Worm (Caenorhabditis elegans) whole organism, L2 larva: ENCODE results near the gene odr-3.

Source experiments
- F13H6.1 ChIP-seq: sonication (generic microtip); optimal IDR thresholded peaks from 2 replicates; lab custom pipeline; 2016; ENCODE audit warnings: missing genetic modification characterization, missing compliant biosample characterization
- R02D3.7 ChIP-seq: fragments of 150-350 bp; optimal IDR thresholded peaks from 2 replicates; lab custom pipeline; 2014; ENCODE audit warnings: missing biosample characterization, missing genetic modification characterization
- Y55F3AM.14 ChIP-seq: fragments of 200-800 bp; sonication (Bioruptor generic); optimal IDR thresholded peaks from 2 replicates; lab custom pipeline; 2018; ENCODE audit warnings: mild to moderate bottlenecking, missing genetic modification characterization, missing compliant biosample characterization
- alr-1 ChIP-seq: fragments of 150-350 bp; optimal IDR thresholded peaks from 2 replicates; lab custom pipeline; 2014; ENCODE audit warnings: missing biosample characterization, missing genetic modification characterization
- aly-2 ChIP-seq: fragments of 150-350 bp; optimal IDR thresholded peaks from 2 replicates; lab custom pipeline; 2014; ENCODE audit warnings: missing biosample characterization, missing genetic modification characterization
- ama-1 ChIP-seq: fragments of 150-350 bp; optimal IDR thresholded peaks from 2 replicates; lab custom pipeline; 2018; ENCODE audit warnings: inconsistent platforms
- blmp-1 ChIP-seq: sonication (generic microtip); optimal IDR thresholded peaks from 2 replicates; lab custom pipeline; 2017; ENCODE audit warnings: missing genetic modification characterization, mild to moderate bottlenecking, missing compliant biosample characterization, antibody characterized with exemption, moderate library complexity; ENCODE audit not compliant: insufficient read depth
- ceh-82 ChIP-seq: fragments of 150-350 bp; optimal IDR thresholded peaks from 2 replicates; lab custom pipeline; 2014; ENCODE audit warnings: missing biosample characterization, missing genetic modification characterization
- crh-2 ChIP-seq: sonication (generic microtip); optimal IDR thresholded peaks from 2 replicates; lab custom pipeline; 2017; ENCODE audit warnings: missing biosample characterization, missing genetic modification characterization
- dmd-4 ChIP-seq: sonication (generic microtip); optimal IDR thresholded peaks from 2 replicates; lab custom pipeline; 2017; ENCODE audit warnings: missing biosample characterization, missing genetic modification characterization
- egl-27 ChIP-seq: sonication (generic microtip); optimal IDR thresholded peaks from 3 replicates; lab custom pipeline; 2017; ENCODE audit warnings: missing biosample characterization, missing genetic modification reagents, missing genetic modification characterization
- elt-1 ChIP-seq: fragments of 150-350 bp; optimal IDR thresholded peaks from 2 replicates; lab custom pipeline; 2014; ENCODE audit warnings: missing biosample characterization, missing genetic modification characterization
- fos-1 ChIP-seq: fragments of 150-350 bp; optimal IDR thresholded peaks from 2 replicates; lab custom pipeline; 2014; ENCODE audit warnings: missing biosample characterization, missing genetic modification characterization
- gmeb-1 ChIP-seq: fragments of 150-350 bp; optimal IDR thresholded peaks from 2 replicates; lab custom pipeline; 2014; ENCODE audit warnings: missing biosample characterization, missing genetic modification characterization
- lin-11 ChIP-seq: fragments of 150-350 bp; sonication (generic microtip); optimal IDR thresholded peaks from 2 replicates; lab custom pipeline; 2014; ENCODE audit warnings: missing biosample characterization, missing genetic modification characterization, inconsistent platforms, mixed read lengths
- lin-13 ChIP-seq: fragments of 150-350 bp; optimal IDR thresholded peaks from 2 replicates; lab custom pipeline; 2014; ENCODE audit warnings: missing biosample characterization, missing genetic modification reagents, missing genetic modification characterization
- lin-39 ChIP-seq: fragments of 150-350 bp; optimal IDR thresholded peaks from 2 replicates; lab custom pipeline; 2014; ENCODE audit warnings: missing biosample characterization, missing genetic modification reagents, missing genetic modification characterization
- lsy-2 ChIP-seq, 2 experiments: fragments of 150-350 bp in 1 of 2; sonication (generic microtip) in 1 of 2; optimal IDR thresholded peaks; 2 replicates each; lab custom pipeline; 2014 to 2017; ENCODE audit warnings: missing biosample characterization in 2 of 2, missing genetic modification characterization in 2 of 2
- mbf-1 ChIP-seq: sonication (generic microtip); optimal IDR thresholded peaks from 2 replicates; lab custom pipeline; 2017; ENCODE audit warnings: missing biosample characterization, missing genetic modification characterization
- mdl-1 ChIP-seq, 2 experiments: fragments of 150-350 bp in 1 of 2; sonication (generic microtip) in 1 of 2; optimal IDR thresholded peaks; 2 replicates each; lab custom pipeline; 2017; ENCODE audit warnings: missing biosample characterization in 2 of 2, missing genetic modification characterization in 2 of 2
- nhr-10 ChIP-seq: sonication (generic microtip); optimal IDR thresholded peaks from 2 replicates; lab custom pipeline; 2017; ENCODE audit warnings: missing biosample characterization, missing genetic modification characterization
- nhr-12 ChIP-seq: fragments of 150-350 bp; optimal IDR thresholded peaks from 2 replicates; lab custom pipeline; 2014; ENCODE audit warnings: missing biosample characterization, missing genetic modification characterization
- nhr-129 ChIP-seq: fragments of 150-350 bp; optimal IDR thresholded peaks from 2 replicates; lab custom pipeline; 2014; ENCODE audit warnings: missing biosample characterization, missing genetic modification characterization
- nhr-21 ChIP-seq: fragments of 150-350 bp; optimal IDR thresholded peaks from 2 replicates; lab custom pipeline; 2014; ENCODE audit warnings: missing biosample characterization, missing genetic modification characterization
- nhr-23 ChIP-seq: fragments of 150-350 bp; optimal IDR thresholded peaks from 2 replicates; lab custom pipeline; 2014; ENCODE audit warnings: missing biosample characterization, missing genetic modification reagents, missing genetic modification characterization
- nhr-237 ChIP-seq: fragments of 150-350 bp; optimal IDR thresholded peaks from 2 replicates; lab custom pipeline; 2014; ENCODE audit warnings: missing biosample characterization, missing genetic modification characterization
- nhr-6 ChIP-seq: fragments of 150-350 bp; optimal IDR thresholded peaks from 2 replicates; lab custom pipeline; 2014; ENCODE audit warnings: missing biosample characterization, missing genetic modification characterization
- peb-1 ChIP-seq: fragments of 150-350 bp; optimal IDR thresholded peaks from 2 replicates; lab custom pipeline; 2014; ENCODE audit warnings: missing biosample characterization, missing genetic modification characterization
- sem-4 ChIP-seq: fragments of 150-350 bp; optimal IDR thresholded peaks from 2 replicates; lab custom pipeline; 2014; ENCODE audit warnings: missing biosample characterization, missing genetic modification reagents, missing genetic modification characterization
- skn-1 ChIP-seq: sonication (generic microtip); optimal IDR thresholded peaks from 2 replicates; lab custom pipeline; 2017; ENCODE audit warnings: missing biosample characterization, missing genetic modification characterization
- sma-9 ChIP-seq, 2 experiments: fragments of 150-350 bp in 1 of 2; sonication (generic microtip) in 1 of 2; optimal IDR thresholded peaks; 2 replicates each; lab custom pipeline; 2014 to 2016; ENCODE audit warnings: missing genetic modification characterization in 2 of 2, mild to moderate bottlenecking in 1 of 2, missing biosample characterization in 1 of 2, missing compliant biosample characterization in 1 of 2, missing genetic modification reagents in 1 of 2, moderate library complexity in 1 of 2
- snpc-4 ChIP-seq: fragments of 150-350 bp; optimal IDR thresholded peaks from 2 replicates; lab custom pipeline; 2014; ENCODE audit warnings: missing biosample characterization, missing genetic modification characterization
- unc-55 ChIP-seq: fragments of 150-350 bp; sonication (generic microtip); optimal IDR thresholded peaks from 3 replicates; lab custom pipeline; 2014; ENCODE audit warnings: missing biosample characterization, missing genetic modification reagents, missing genetic modification characterization
- zag-1 ChIP-seq: fragments of 150-350 bp; optimal IDR thresholded peaks from 2 replicates; lab custom pipeline; 2014; ENCODE audit warnings: missing biosample characterization, missing genetic modification characterization
- ztf-1 ChIP-seq: fragments of 200-800 bp; sonication (Bioruptor generic); conservative IDR thresholded peaks from 2 replicates; pipeline ENCODE4 v1.3.6; 2022; ENCODE audit warnings: missing genetic modification characterization, missing compliant biosample characterization

The odr-3 gene

ce11 chrV:13285284-13285683, 35.9 kb upstream of the odr-3 start:
- TF ChIP-seq unc-55 (no peak), ceh-82 (tag; lab: Kevin White, UChicago) (no peak), mbf-1 (tag; lab: Kevin White, UChicago) (no peak), R02D3.7 (tag; lab: Kevin White, UChicago) (no peak), skn-1 (tag; lab: Kevin White, UChicago) (no peak), sem-4 (tag; lab: Kevin White, UChicago) (peak; percentile 14), ama-1 (no peak), nhr-23 (no peak), lsy-2 (tag; optimal IDR thresholded peaks at IDR 0.05; lab: Kevin White, UChicago) (peak in 1 of 2 experiments; percentile 28), sma-9 (GFP tag; optimal IDR thresholded peaks at IDR 0.05; lab: Kevin White, UChicago) (peak; percentile 48), sma-9 (tag; optimal IDR thresholded peaks at IDR 0.05; lab: Kevin White, UChicago) (no peak), nhr-237 (tag; lab: Kevin White, UChicago) (no peak)

DNA sequence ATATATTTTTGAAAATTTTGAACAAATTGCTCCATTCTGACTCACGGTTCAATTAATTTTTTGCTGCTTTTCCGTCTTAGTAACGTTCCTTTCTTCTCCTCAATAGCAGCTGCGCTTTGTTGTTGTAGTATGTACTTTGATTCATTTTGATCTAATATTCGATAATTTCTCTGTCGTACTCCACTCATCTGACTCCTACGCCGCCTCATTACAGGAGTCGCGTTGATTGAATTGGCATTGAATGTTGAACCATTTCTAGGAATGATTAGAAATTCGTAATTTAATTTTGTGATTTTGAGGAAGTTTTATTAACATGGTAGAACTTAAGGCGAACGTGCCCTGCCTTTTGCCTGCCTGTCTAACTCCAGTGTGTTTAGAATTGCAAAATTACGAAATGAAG, 33.6 kb upstream of the odr-3 start:
- TF ChIP-seq peb-1 (tag; lab: Kevin White, UChicago) (no peak), nhr-12 (no peak), ztf-1 (GFP tag; lab: Robert Waterston, UW) (no peak)

DNA sequence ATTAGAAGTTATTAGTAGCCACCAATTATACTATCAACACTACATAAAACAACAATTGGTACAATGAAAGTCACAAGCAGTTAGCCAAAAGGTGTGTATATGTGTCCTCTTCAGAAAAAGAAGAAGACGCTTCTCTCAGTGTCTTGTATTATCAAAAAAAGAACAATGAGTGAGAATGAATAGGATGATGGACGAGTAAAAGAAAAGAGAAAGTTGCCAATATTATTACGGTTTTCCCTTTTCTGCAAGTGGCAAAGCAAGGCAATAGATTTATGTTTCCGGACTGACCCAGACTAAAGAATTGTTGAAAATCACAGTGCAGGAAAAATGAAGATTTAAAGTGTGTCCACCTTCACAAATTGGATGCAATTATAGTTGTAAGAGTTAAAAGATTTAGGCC, 31.0 kb upstream of the odr-3 start:
- TF ChIP-seq skn-1 (tag; lab: Kevin White, UChicago) = no peak
- TF ChIP-seq blmp-1 = peak; percentile 43

- TF ChIP-seq mdl-1 (tag; optimal IDR thresholded peaks at IDR 0.05; lab: Kevin White, UChicago) (no peak), egl-27 (tag; lab: Kevin White, UChicago) (no peak), lin-13 (GFP tag; lab: Kevin White, UChicago) (no peak), zag-1 (tag; lab: Kevin White, UChicago) (no peak), R02D3.7 (tag; lab: Kevin White, UChicago) (no peak), alr-1 (no peak), elt-1 (tag; lab: Kevin White, UChicago) (no peak), gmeb-1 (tag; lab: Kevin White, UChicago) (no peak), crh-2 (no peak), F13H6.1 (tag; lab: Kevin White, UChicago) (no peak), aly-2 (tag; lab: Kevin White, UChicago) (no peak), lin-11 (tag; lab: Kevin White, UChicago) (no peak)
Measured at ce11 chrV:13275959-13276358, 26.6 kb upstream of the odr-3 start, which contains the start of gene F32F2.4. TSS of gene F32F2.4 (plus strand) at chrV:13276259.

ce11 chrV:13274615-13275014, 25.3 kb upstream of the odr-3 start:
- TF ChIP-seq fos-1 (tag; lab: Kevin White, UChicago) (peak; percentile 80), nhr-6 (tag; lab: Kevin White, UChicago) (no peak)

DNA sequence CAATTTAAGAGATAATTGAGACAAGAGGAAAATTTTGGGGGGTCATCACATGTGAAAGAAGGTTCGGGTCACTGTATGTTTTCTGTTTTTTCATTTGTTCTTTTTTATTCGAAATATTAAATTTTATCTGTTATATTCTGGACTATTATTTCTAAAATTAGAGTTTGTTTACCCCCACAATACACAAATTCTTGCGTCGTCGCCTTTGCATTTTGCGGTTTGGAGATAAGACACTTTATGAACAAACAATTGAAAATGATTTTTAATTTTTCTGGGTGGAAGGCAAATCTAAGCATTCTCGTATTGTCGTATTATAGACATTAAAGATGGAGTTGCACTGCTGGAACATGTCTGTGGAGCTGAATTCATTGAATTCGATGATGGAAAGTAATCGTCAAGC, 24.0 kb upstream of the odr-3 start:
- peak; percentile 44 for TF ChIP-seq fos-1 (tag; lab: Kevin White, UChicago)
- TF ChIP-seq elt-1 (tag; lab: Kevin White, UChicago) = no peak
- no peak for TF ChIP-seq F13H6.1 (tag; lab: Kevin White, UChicago)

ce11 chrV:13272275-13272674, 22.9 kb upstream of the odr-3 start:
- TF ChIP-seq lin-13 (GFP tag; lab: Kevin White, UChicago) (no peak), lin-39 (tag; lab: Kevin White, UChicago) (no peak), crh-2 (no peak), egl-27 (tag; lab: Kevin White, UChicago) (no peak), mdl-1 (tag; optimal IDR thresholded peaks at IDR 0.05; lab: Kevin White, UChicago) (no peak), gmeb-1 (tag; lab: Kevin White, UChicago) (no peak), ceh-82 (tag; lab: Kevin White, UChicago) (no peak), nhr-21 (tag; lab: Kevin White, UChicago) (no peak), alr-1 (no peak), nhr-129 (tag; lab: Kevin White, UChicago) (no peak), Y55F3AM.14 (GFP tag; lab: Kevin White, UChicago) (no peak), dmd-4 (tag; lab: Kevin White, UChicago) (no peak), ama-1 (no peak), nhr-23 (no peak), aly-2 (tag; lab: Kevin White, UChicago) (no peak), F13H6.1 (tag; lab: Kevin White, UChicago) (no peak), elt-1 (tag; lab: Kevin White, UChicago) (no peak), peb-1 (tag; lab: Kevin White, UChicago) (no peak), snpc-4 (no peak), nhr-10 (no peak)
